Fruit fly (Drosophila melanogaster) whole organism, embryonic: ENCODE data around the gene Ugt35E1.

Experiments used
- Abd-B ChIP-seq: fragments of 200-800 bp; sonication (Bioruptor generic); optimal IDR thresholded peaks from 2 replicates; lab custom pipeline; 2018; ENCODE audit warnings: missing biosample characterization, mild to moderate bottlenecking, missing genetic modification characterization, moderate library complexity
- Blimp-1 ChIP-seq: fragments of 200-800 bp; sonication (Bioruptor generic); optimal IDR thresholded peaks from 3 replicates; lab custom pipeline; 2018; ENCODE audit warnings: missing biosample characterization, missing genetic modification characterization, mild to moderate bottlenecking, moderate library complexity, missing genetic modification reagents
- CG11560 ChIP-seq: fragments of 200-800 bp; sonication (Bioruptor generic); IDR thresholded peaks from 3 replicates; pipeline ENCODE4 v1.3.6; 2022; ENCODE audit warnings: missing biosample characterization, missing genetic modification characterization
- CG15073 ChIP-seq: fragments of 200-800 bp; sonication (Bioruptor generic); optimal IDR thresholded peaks from 2 replicates; lab custom pipeline; 2016; ENCODE audit warnings: missing biosample characterization, missing genetic modification characterization
- CG15479 ChIP-seq: fragments of 200-800 bp; sonication (Bioruptor generic); optimal IDR thresholded peaks from 3 replicates; lab custom pipeline; 2019; ENCODE audit warnings: missing biosample characterization, mild to moderate bottlenecking, missing genetic modification characterization, moderate library complexity
- CG15696 ChIP-seq: fragments of 200-800 bp; sonication (Bioruptor generic); optimal IDR thresholded peaks from 2 replicates; lab custom pipeline; 2019; ENCODE audit warnings: missing biosample characterization, mild to moderate bottlenecking, missing genetic modification characterization, moderate library complexity
- CG17186 ChIP-seq: fragments of 200-800 bp; sonication (Bioruptor generic); optimal IDR thresholded peaks from 3 replicates; lab custom pipeline; 2017; ENCODE audit warnings: missing biosample characterization, missing genetic modification reagents, missing genetic modification characterization
- CG17328 ChIP-seq: fragments of 200-800 bp; sonication (Bioruptor generic); IDR thresholded peaks from 2 replicates; pipeline ENCODE4 v1.3.6; 2022; ENCODE audit warnings: missing biosample characterization, missing genetic modification characterization
- CG17359 ChIP-seq: fragments of 200-800 bp; sonication (Bioruptor generic); optimal IDR thresholded peaks from 3 replicates; lab custom pipeline; 2018; ENCODE audit warnings: missing biosample characterization, mild to moderate bottlenecking, missing genetic modification characterization, moderate library complexity
- CG17568 ChIP-seq: fragments of 200-800 bp; sonication (Bioruptor generic); optimal IDR thresholded peaks from 2 replicates; lab custom pipeline; 2018; ENCODE audit warnings: missing biosample characterization, mild to moderate bottlenecking, missing genetic modification characterization, moderate library complexity
- CG18619 ChIP-seq: fragments of 200-800 bp; sonication (Bioruptor generic); optimal IDR thresholded peaks from 3 replicates; lab custom pipeline; 2017; ENCODE audit warnings: missing biosample characterization, mild to moderate bottlenecking, missing genetic modification characterization
- CG2202 ChIP-seq: fragments of 200-800 bp; sonication (Bioruptor generic); optimal IDR thresholded peaks from 2 replicates; lab custom pipeline; 2018; ENCODE audit warnings: missing biosample characterization, mild to moderate bottlenecking, missing genetic modification characterization
- CG4617 ChIP-seq: fragments of 200-800 bp; sonication (Bioruptor generic); optimal IDR thresholded peaks from 3 replicates; lab custom pipeline; 2016; ENCODE audit warnings: missing biosample characterization, missing genetic modification characterization, borderline replicate concordance
- CG4820 ChIP-seq: fragments of 200-800 bp; sonication (Bioruptor generic); optimal IDR thresholded peaks from 3 replicates; lab custom pipeline; 2016; ENCODE audit warnings: missing biosample characterization, missing genetic modification characterization
- CG5953 ChIP-seq: fragments of 200-800 bp; sonication (Bioruptor generic); IDR thresholded peaks from 2 replicates; pipeline ENCODE4 v1.3.6; 2022; ENCODE audit warnings: missing biosample characterization, missing genetic modification characterization
- CG8290 ChIP-seq, 3 experiments: fragments of 200-800 bp; sonication (Bioruptor generic); optimal IDR thresholded peaks; 2 replicates each; lab custom pipeline; 2016 to 2019; ENCODE audit warnings: missing biosample characterization in 3 of 3, missing genetic modification characterization in 3 of 3, mild to moderate bottlenecking in 2 of 3, moderate library complexity in 1 of 3
- CG8944 ChIP-seq: fragments of 200-800 bp; sonication (Bioruptor generic); optimal IDR thresholded peaks from 3 replicates; lab custom pipeline; 2016; ENCODE audit warnings: missing biosample characterization, missing genetic modification characterization
- CG9727 ChIP-seq: fragments of 200-800 bp; sonication (Bioruptor generic); optimal IDR thresholded peaks from 3 replicates; lab custom pipeline; 2017; ENCODE audit warnings: missing biosample characterization, mild to moderate bottlenecking, missing genetic modification characterization
- CG9876 ChIP-seq: fragments of 200-800 bp; sonication (Bioruptor generic); optimal IDR thresholded peaks from 2 replicates; lab custom pipeline; 2016; ENCODE audit warnings: missing biosample characterization, missing genetic modification characterization
- CrebB ChIP-seq: fragments of 200-800 bp; sonication (Bioruptor generic); optimal IDR thresholded peaks from 3 replicates; lab custom pipeline; 2018; ENCODE audit warnings: missing biosample characterization, mild to moderate bottlenecking, missing genetic modification characterization
- Dip3 ChIP-seq: fragments of 200-800 bp; sonication (Bioruptor generic); optimal IDR thresholded peaks from 3 replicates; lab custom pipeline; 2016; ENCODE audit warnings: missing biosample characterization, missing genetic modification characterization
- Doc3 ChIP-seq: fragments of 200-800 bp; sonication (Bioruptor generic); IDR thresholded peaks from 3 replicates; pipeline ENCODE4 v1.3.6; 2022; ENCODE audit warnings: missing biosample characterization, missing genetic modification characterization; ENCODE audit not compliant: partially characterized antibody
- HLHmδ ChIP-seq: fragments of 200-800 bp; sonication (Bioruptor generic); optimal IDR thresholded peaks from 2 replicates; lab custom pipeline; 2018; ENCODE audit warnings: missing biosample characterization, mild to moderate bottlenecking, missing genetic modification characterization, moderate library complexity
- Meics ChIP-seq: fragments of 200-800 bp; sonication (Bioruptor generic); optimal IDR thresholded peaks from 2 replicates; lab custom pipeline; 2017; ENCODE audit warnings: missing biosample characterization, mild to moderate bottlenecking, missing genetic modification characterization
- Myb ChIP-seq: fragments of 200-800 bp; sonication (Bioruptor generic); optimal IDR thresholded peaks from 2 replicates; lab custom pipeline; 2016; ENCODE audit warnings: missing biosample characterization, missing genetic modification characterization
- Six4 ChIP-seq: fragments of 200-800 bp; sonication (Bioruptor generic); optimal IDR thresholded peaks from 2 replicates; lab custom pipeline; 2016; ENCODE audit warnings: missing biosample characterization, missing genetic modification characterization
- Sox102F ChIP-seq: fragments of 200-800 bp; sonication (Bioruptor generic); optimal IDR thresholded peaks from 2 replicates; lab custom pipeline; 2018; ENCODE audit warnings: missing biosample characterization, mild to moderate bottlenecking, missing genetic modification characterization, moderate library complexity
- Tbp ChIP-seq: fragments of >200 bp; optimal IDR thresholded peaks from 2 replicates; lab custom pipeline; 2018; ENCODE audit warnings: missing biosample characterization, missing genetic modification characterization
- ato ChIP-seq: fragments of 200-800 bp; sonication (Bioruptor generic); IDR thresholded peaks from 2 replicates; pipeline ENCODE4 v1.3.6; 2022; ENCODE audit warnings: missing biosample characterization, missing genetic modification characterization; ENCODE audit not compliant: partially characterized antibody
- cad ChIP-seq: fragments of >200 bp; optimal IDR thresholded peaks from 2 replicates; lab custom pipeline; 2017; ENCODE audit warnings: missing biosample characterization, missing genetic modification characterization
- cg ChIP-seq: fragments of 200-800 bp; sonication (Bioruptor generic); optimal IDR thresholded peaks from 3 replicates; lab custom pipeline; 2019; ENCODE audit warnings: missing biosample characterization, mild to moderate bottlenecking, missing genetic modification characterization, moderate library complexity
- crol ChIP-seq: fragments of 200-800 bp; sonication (Bioruptor generic); IDR thresholded peaks from 2 replicates; pipeline ENCODE4 v1.3.6; 2022; ENCODE audit warnings: missing biosample characterization, missing genetic modification characterization
- dati ChIP-seq: fragments of 200-800 bp; sonication (Bioruptor generic); IDR thresholded peaks from 2 replicates; pipeline ENCODE4 v1.3.6; 2022; ENCODE audit warnings: missing biosample characterization, missing genetic modification characterization
- dimm ChIP-seq: fragments of 200-800 bp; sonication (Bioruptor generic); IDR thresholded peaks from 2 replicates; pipeline ENCODE4 v1.3.6; 2022; ENCODE audit warnings: missing biosample characterization, missing genetic modification characterization
- disco-r ChIP-seq: fragments of 200-800 bp; sonication (Bioruptor generic); optimal IDR thresholded peaks from 2 replicates; lab custom pipeline; 2016; ENCODE audit warnings: missing biosample characterization, missing genetic modification characterization
- dm ChIP-seq: fragments of 200-800 bp; sonication (Bioruptor generic); optimal IDR thresholded peaks from 3 replicates; lab custom pipeline; 2016; ENCODE audit warnings: missing biosample characterization, missing genetic modification characterization
- dmrt11E ChIP-seq: fragments of 200-800 bp; sonication (Bioruptor generic); optimal IDR thresholded peaks from 3 replicates; lab custom pipeline; 2018; ENCODE audit warnings: missing biosample characterization, mild to moderate bottlenecking, missing genetic modification characterization, moderate library complexity
- fd3F ChIP-seq: fragments of 200-800 bp; sonication (Bioruptor generic); optimal IDR thresholded peaks from 2 replicates; lab custom pipeline; 2018; ENCODE audit warnings: missing biosample characterization, mild to moderate bottlenecking, missing genetic modification characterization, moderate library complexity
- inv ChIP-seq: fragments of 200-800 bp; sonication (Bioruptor generic); IDR thresholded peaks from 2 replicates; pipeline ENCODE4 v1.3.6; 2022; ENCODE audit warnings: missing biosample characterization, missing genetic modification characterization; ENCODE audit not compliant: partially characterized antibody
- lbe ChIP-seq: fragments of 200-800 bp; sonication (Bioruptor generic); optimal IDR thresholded peaks from 2 replicates; lab custom pipeline; 2016; ENCODE audit warnings: missing biosample characterization, mild to moderate bottlenecking, missing genetic modification characterization
- lov ChIP-seq, 2 experiments: fragments of 200-800 bp in 1 of 2; fragments of >200 bp in 1 of 2; sonication (Bioruptor generic) in 1 of 2; IDR thresholded peaks in 1 of 2; optimal IDR thresholded peaks in 1 of 2; 2 replicates in 1 of 2; 3 replicates in 1 of 2; pipeline versions ENCODE4 v1.3.6 to Lab custom; 2017 to 2022; ENCODE audit warnings: missing biosample characterization in 1 of 2, missing genetic modification characterization in 1 of 2
- p53 ChIP-seq: fragments of 200-800 bp; sonication (Bioruptor generic); optimal IDR thresholded peaks from 2 replicates; lab custom pipeline; 2016; ENCODE audit warnings: missing biosample characterization, missing genetic modification characterization
- pb ChIP-seq: fragments of 200-800 bp; sonication (Bioruptor generic); optimal IDR thresholded peaks from 3 replicates; lab custom pipeline; 2016; ENCODE audit warnings: missing biosample characterization, missing genetic modification characterization
- ranshi ChIP-seq: fragments of 200-800 bp; sonication (Bioruptor generic); IDR thresholded peaks from 2 replicates; pipeline ENCODE4 v1.3.6; 2022; ENCODE audit warnings: missing biosample characterization, missing genetic modification characterization
- slou ChIP-seq: fragments of 200-800 bp; sonication (Bioruptor generic); optimal IDR thresholded peaks from 3 replicates; lab custom pipeline; 2016; ENCODE audit warnings: missing biosample characterization, missing genetic modification characterization
- sr ChIP-seq: fragments of 200-800 bp; sonication (Bioruptor generic); IDR thresholded peaks from 3 replicates; pipeline ENCODE4 v1.3.6; 2022; ENCODE audit warnings: missing biosample characterization, missing genetic modification characterization
- stwl ChIP-seq: fragments of 200-800 bp; sonication (Bioruptor generic); optimal IDR thresholded peaks from 3 replicates; lab custom pipeline; 2018; ENCODE audit warnings: missing biosample characterization, mild to moderate bottlenecking, missing genetic modification characterization, moderate library complexity
- tup ChIP-seq: fragments of 200-800 bp; sonication (Bioruptor generic); optimal IDR thresholded peaks from 2 replicates; lab custom pipeline; 2016; ENCODE audit warnings: missing biosample characterization, mild to moderate bottlenecking, missing genetic modification characterization, moderate library complexity
- vvl ChIP-seq: fragments of 200-800 bp; sonication (Bioruptor generic); IDR thresholded peaks from 2 replicates; pipeline ENCODE4 v1.3.6; 2022; ENCODE audit warnings: missing biosample characterization, missing genetic modification characterization

Gene Ugt35E1

dm6 chr3R:11214449-11214950, 48.6 kb upstream of the Ugt35E1 start, which contains the start of gene ZnT86D (continued):
- TF ChIP-seq CG9876 (GFP tag; lab: Kevin White, UChicago), result no peak
- TF ChIP-seq fd3F (GFP tag; lab: Kevin White, UChicago), result peak; percentile 35
- TF ChIP-seq CG15696 (tag; lab: Kevin White, UChicago), result peak; percentile 55
- TF ChIP-seq Abd-B (GFP tag; lab: Kevin White, UChicago), result peak; percentile 67
- TF ChIP-seq CG17359 (tag; lab: Kevin White, UChicago), result peak; percentile 51
- no peak for TF ChIP-seq CG11560 (tag; lab: Robert Waterston, UW)
- no peak for TF ChIP-seq dimm
- no peak for TF ChIP-seq CG17328 (GFP tag; lab: Robert Waterston, UW)
- TF ChIP-seq Dip3 (GFP tag; lab: Kevin White, UChicago), result peak; percentile 44
- TF ChIP-seq dmrt11E, result peak; percentile 12
- peak; percentile 4 for TF ChIP-seq CG8944
- peak; percentile 24 for TF ChIP-seq CG8290 (GFP tag; optimal IDR thresholded peaks at IDR 0.05; lab: Kevin White, UChicago)
- TF ChIP-seq CG8290 (tag; optimal IDR thresholded peaks at IDR 0.05; lab: Kevin White, UChicago), result peak in 1 of 2 experiments; percentile 69
- no peak for TF ChIP-seq Tbp
- TF ChIP-seq vvl (GFP tag; lab: Robert Waterston, UW), result peak; percentile 24; the same call in 1 of the 2 replicates
- TF ChIP-seq cad, result no peak
- TF ChIP-seq CG18619 (GFP tag; lab: Kevin White, UChicago), result peak; percentile 62
- no peak for TF ChIP-seq p53 (GFP tag; lab: Kevin White, UChicago)
- TF ChIP-seq Six4 (GFP tag; lab: Kevin White, UChicago), result no peak
- TF ChIP-seq CrebB (tag; lab: Kevin White, UChicago), result peak; percentile 69
- TF ChIP-seq CG2202 (tag; lab: Kevin White, UChicago), result no peak
- no peak for TF ChIP-seq sr (GFP tag; lab: Robert Waterston, UW)
- TF ChIP-seq stwl (tag; lab: Kevin White, UChicago), result peak; percentile 58
- TF ChIP-seq dm, result peak; percentile 21
- TF ChIP-seq cg (GFP tag; lab: Kevin White, UChicago), result no peak
- no peak for TF ChIP-seq ato (GFP tag; lab: Robert Waterston, UW)
- TF ChIP-seq CG15479 (GFP tag; lab: Kevin White, UChicago), result no peak
- no peak for TF ChIP-seq ranshi (GFP tag; lab: Robert Waterston, UW)
- peak; percentile 75 for TF ChIP-seq Meics (GFP tag; lab: Kevin White, UChicago)
- TF ChIP-seq lov (optimal IDR thresholded peaks at IDR 0.05; lab: Kevin White, UChicago), result no peak
- no peak for TF ChIP-seq lov (GFP tag; IDR thresholded peaks at IDR 0.05; lab: Robert Waterston, UW)
- TF ChIP-seq CG17186, result no peak
- no peak for TF ChIP-seq tup (GFP tag; lab: Kevin White, UChicago)
- no peak for TF ChIP-seq dati
- no peak for TF ChIP-seq Doc3 (GFP tag; lab: Robert Waterston, UW)
- no peak for TF ChIP-seq disco-r (GFP tag; lab: Kevin White, UChicago)
- no peak for TF ChIP-seq CG5953 (GFP tag; lab: Robert Waterston, UW)
- peak; percentile 38 for TF ChIP-seq Myb (GFP tag; lab: Kevin White, UChicago)
- TF ChIP-seq CG15073 (GFP tag; lab: Kevin White, UChicago), result no peak
- peak; percentile 48 for TF ChIP-seq pb (GFP tag; lab: Kevin White, UChicago)
- peak; percentile 43 for TF ChIP-seq Blimp-1
- peak; percentile 58 for TF ChIP-seq Sox102F
- TF ChIP-seq HLHmδ (GFP tag; lab: Kevin White, UChicago), result no peak
- peak; percentile 77 for TF ChIP-seq CG4820
- TF ChIP-seq lbe (GFP tag; lab: Kevin White, UChicago), result peak; percentile 11
- peak; percentile 71 for TF ChIP-seq crol (GFP tag; lab: Robert Waterston, UW)
- peak; percentile 58 for TF ChIP-seq CG17568 (GFP tag; lab: Kevin White, UChicago)
- TF ChIP-seq slou (GFP tag; lab: Kevin White, UChicago), result peak; percentile 25
- no peak for TF ChIP-seq CG4617 (GFP tag; lab: Kevin White, UChicago)
- TF ChIP-seq inv (GFP tag; lab: Robert Waterston, UW), result no peak
- TF ChIP-seq CG9727, result peak; percentile 55
